Fruit fly (Drosophila melanogaster): ENCODE data around the gene RagA-B.

DNA sequence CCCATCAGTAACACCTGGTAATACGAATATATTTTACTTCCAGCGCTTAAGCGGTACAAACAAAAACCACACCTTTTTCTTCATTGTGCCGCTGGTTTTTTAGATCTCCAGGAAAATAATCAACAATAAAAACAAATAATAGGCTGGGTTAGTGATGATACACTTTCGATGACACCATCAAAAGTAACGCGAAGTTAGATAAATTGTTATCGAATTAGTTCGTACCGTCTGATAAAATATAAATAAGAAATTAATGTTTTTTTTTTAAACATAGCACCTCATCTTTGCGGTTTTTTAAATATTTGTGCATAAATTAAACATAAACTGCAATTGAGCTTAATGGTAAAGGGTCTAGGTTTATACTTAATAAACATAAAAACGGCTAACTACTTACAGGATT lies at the start of gene RagA-B:
- TF ChIP-seq pan (optimal IDR thresholded peaks at IDR 0.05) = no peak
- TF ChIP-seq usp (GFP tag; optimal IDR thresholded peaks at IDR 0.05) = no peak
- no peak for TF ChIP-seq CG8478 (optimal IDR thresholded peaks at IDR 0.05)
- no peak for TF ChIP-seq Dll (optimal IDR thresholded peaks at IDR 0.05)
- TF ChIP-seq EcR (GFP tag; optimal IDR thresholded peaks at IDR 0.05) = no peak
- TF ChIP-seq psq (optimal IDR thresholded peaks at IDR 0.05) = no peak
